Worm (Caenorhabditis elegans): ENCODE measurements around the gene flp-14.

flp-14 gene

DNA sequence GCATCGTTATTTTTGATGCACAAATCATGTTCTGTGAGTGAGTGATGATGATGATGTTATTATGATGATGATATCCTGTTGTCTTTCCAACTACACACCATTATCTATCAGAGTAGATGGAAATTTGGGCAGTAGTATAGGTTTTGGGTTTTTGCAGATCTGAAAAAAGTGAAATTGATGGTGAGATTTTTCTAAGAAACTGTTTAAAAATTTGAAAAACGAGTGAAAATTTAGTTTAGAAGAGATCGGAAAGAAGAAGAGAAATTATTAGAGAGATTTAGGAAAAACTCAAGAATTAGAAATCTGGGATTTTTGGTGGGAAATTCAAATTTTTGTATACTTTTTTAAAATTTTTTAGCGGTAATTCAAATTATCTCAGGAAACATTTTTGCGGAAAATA, 18.7 kb upstream of the flp-14 start, which contains the start of the genes Y37D8A.29 and unc-71:
TSS of gene Y37D8A.29 (minus strand) at position 101 of the 400 bp plus-strand sequence.
TSS of gene unc-71 (minus strand) at position 159 of the 400 bp plus-strand sequence.
- TF ChIP-seq lin-39 (tag; optimal IDR thresholded peaks at IDR 0.05), result no peak
- TF ChIP-seq ceh-28 (tag; optimal IDR thresholded peaks at IDR 0.05), result no peak
- TF ChIP-seq hmg-11 (tag; optimal IDR thresholded peaks at IDR 0.05), result no peak
- TF ChIP-seq unc-39 (tag; optimal IDR thresholded peaks at IDR 0.05), result no peak
- no peak for TF ChIP-seq nfya-1 (tag; optimal IDR thresholded peaks at IDR 0.05; ENCODE audit: insufficient read depth)
- TF ChIP-seq ZK546.5 (tag; optimal IDR thresholded peaks at IDR 0.05), result no peak
- no peak for TF ChIP-seq nhr-77 (tag; optimal IDR thresholded peaks at IDR 0.05)
- TF ChIP-seq ztf-4 (tag; optimal IDR thresholded peaks at IDR 0.05), result no peak
- no peak for TF ChIP-seq fkh-10 (GFP tag; optimal IDR thresholded peaks at IDR 0.05)
- TF ChIP-seq elt-3 (tag; optimal IDR thresholded peaks at IDR 0.05), result no peak
- TF ChIP-seq snpc-4 (tag; optimal IDR thresholded peaks at IDR 0.05), result no peak
- TF ChIP-seq zag-1 (tag; optimal IDR thresholded peaks at IDR 0.05), result no peak
- no peak for TF ChIP-seq nhr-25 (tag; optimal IDR thresholded peaks at IDR 0.05)
- TF ChIP-seq fos-1 (tag; optimal IDR thresholded peaks at IDR 0.05), result no peak
- TF ChIP-seq ceh-16 (tag; optimal IDR thresholded peaks at IDR 0.05), result no peak
- TF ChIP-seq nhr-67 (tag; optimal IDR thresholded peaks at IDR 0.05), result no peak
- TF ChIP-seq ceh-9 (tag; optimal IDR thresholded peaks at IDR 0.05), result no peak
- no peak for TF ChIP-seq ceh-82 (tag; optimal IDR thresholded peaks at IDR 0.05)
- TF ChIP-seq pqm-1 (tag; optimal IDR thresholded peaks at IDR 0.05), result no peak
- TF ChIP-seq mdl-1 (tag; optimal IDR thresholded peaks at IDR 0.05), result no peak

DNA sequence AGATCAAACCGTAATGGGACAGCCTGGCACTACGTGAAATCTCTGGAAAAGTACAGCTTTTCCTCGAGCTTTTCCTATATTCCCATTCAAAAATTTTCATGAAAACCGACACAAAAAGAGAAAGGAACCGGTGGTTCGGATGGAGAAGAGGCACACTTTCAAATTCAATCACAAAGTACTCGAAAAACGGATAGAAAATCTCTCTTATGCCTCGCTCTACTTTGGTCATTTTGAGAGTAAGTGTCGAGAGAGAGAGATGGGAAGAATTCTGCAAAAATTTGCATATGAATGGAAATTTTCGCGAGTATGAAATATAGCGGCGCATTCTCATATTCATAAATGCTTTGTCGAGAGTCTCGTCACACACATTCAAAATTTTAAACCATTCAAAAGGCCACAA, 17.5 kb upstream of the flp-14 start:
- TF ChIP-seq fkh-10 (GFP tag; optimal IDR thresholded peaks at IDR 0.05), result peak; percentile 35
- no peak for TF ChIP-seq nhr-11 (tag; optimal IDR thresholded peaks at IDR 0.05)

DNA sequence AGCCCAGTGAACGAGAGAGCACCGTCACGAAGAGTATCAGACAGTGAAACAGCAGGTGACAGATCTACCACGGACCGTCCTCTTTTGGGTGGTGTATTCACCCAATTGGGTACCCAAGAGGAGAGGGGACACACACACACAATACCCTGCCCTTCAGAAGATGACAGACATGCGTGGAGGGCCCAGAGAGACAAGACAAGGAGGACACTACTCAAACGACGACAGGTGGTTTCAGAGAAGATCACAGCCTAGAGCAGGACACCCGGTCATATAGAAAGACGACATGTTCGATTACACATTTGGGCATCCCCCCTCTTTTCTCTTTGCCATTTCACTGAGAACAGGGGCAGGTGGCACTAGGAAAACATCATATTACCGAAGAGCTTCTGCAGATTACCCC, 16.1 kb upstream of the flp-14 start:
- no peak for TF ChIP-seq ceh-16 (tag; optimal IDR thresholded peaks at IDR 0.05)
- no peak for TF ChIP-seq nhr-237 (tag; optimal IDR thresholded peaks at IDR 0.05)
- TF ChIP-seq ceh-82 (tag; optimal IDR thresholded peaks at IDR 0.05), result no peak
- no peak for TF ChIP-seq nhr-76 (tag; optimal IDR thresholded peaks at IDR 0.05)
- TF ChIP-seq mdl-1 (tag; optimal IDR thresholded peaks at IDR 0.05), result no peak
- TF ChIP-seq sea-2 (GFP tag; optimal IDR thresholded peaks at IDR 0.05), result no peak
- no peak for TF ChIP-seq fos-1 (tag; optimal IDR thresholded peaks at IDR 0.05)

DNA sequence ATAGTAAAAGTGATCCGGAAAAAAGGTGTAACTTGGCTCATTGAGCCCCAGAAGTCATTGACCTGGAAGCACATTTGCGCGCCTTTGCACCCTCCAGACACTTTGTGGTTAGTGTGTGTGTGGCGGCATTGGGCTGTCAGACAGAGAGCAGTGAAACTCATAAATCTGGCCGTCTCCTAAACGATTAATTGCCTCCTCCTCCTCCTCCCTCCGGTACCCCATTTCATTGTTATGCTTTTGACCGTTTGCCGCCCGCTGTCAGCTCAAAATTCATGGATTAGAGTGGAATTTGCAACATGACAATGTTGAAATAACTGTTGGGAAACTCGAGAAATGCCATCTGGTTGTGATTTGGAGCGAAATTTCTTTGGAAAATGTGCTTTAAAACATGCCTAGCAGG, 6.3 kb upstream of the flp-14 start:
- no peak for TF ChIP-seq nhr-12 (tag; optimal IDR thresholded peaks at IDR 0.05)
- peak; percentile 27 for TF ChIP-seq lin-39 (tag; optimal IDR thresholded peaks at IDR 0.05)
- no peak for TF ChIP-seq unc-62 (GFP tag; optimal IDR thresholded peaks at IDR 0.05)
- TF ChIP-seq elt-2 (tag; optimal IDR thresholded peaks at IDR 0.05), result no peak
- TF ChIP-seq ceh-9 (tag; optimal IDR thresholded peaks at IDR 0.05), result no peak

DNA sequence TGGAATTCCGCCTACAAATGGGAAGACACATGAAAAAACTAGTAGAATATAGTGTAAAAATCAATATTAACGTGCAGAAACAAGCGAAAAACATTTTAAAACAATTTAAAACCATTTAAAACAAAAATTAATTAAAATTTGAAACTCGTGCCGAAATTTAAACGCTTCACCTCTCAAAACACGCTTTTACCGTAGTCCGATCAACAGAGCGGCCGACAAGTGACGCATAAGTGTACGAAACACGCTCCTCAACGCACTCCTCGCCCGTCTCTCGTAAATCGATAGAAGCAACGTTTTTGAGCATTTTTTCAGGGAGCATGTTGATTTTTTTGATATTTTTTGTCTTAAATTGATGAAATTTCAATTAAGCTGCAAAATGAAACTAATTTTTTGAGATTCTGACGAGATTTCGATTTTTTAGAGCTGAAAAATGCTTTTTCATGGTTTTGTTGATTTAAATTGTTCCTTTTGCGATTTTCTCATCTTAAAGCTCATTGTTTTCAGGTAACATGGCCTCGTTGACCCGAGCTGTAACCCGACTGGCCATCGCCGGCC, 5.2 kb upstream of the flp-14 start, which contains the start of gene cox-5A:
TSS of gene cox-5A (plus strand) at position 505 of the 555 bp plus-strand sequence.
- TF ChIP-seq nhr-43 (tag; optimal IDR thresholded peaks at IDR 0.05; ENCODE audit: poor library complexity, severe bottlenecking), result peak; percentile 98
- TF ChIP-seq elt-2 (tag; optimal IDR thresholded peaks at IDR 0.05), result peak; percentile 94
- TF ChIP-seq ZK546.5 (tag; optimal IDR thresholded peaks at IDR 0.05), result peak; percentile 67
- TF ChIP-seq ama-1 (optimal IDR thresholded peaks at IDR 0.05), result peak; percentile 73
- peak; percentile 85 for TF ChIP-seq zag-1 (tag; optimal IDR thresholded peaks at IDR 0.05)
- TF ChIP-seq ceh-9 (tag; optimal IDR thresholded peaks at IDR 0.05), result no peak
- peak; percentile 97 for TF ChIP-seq ceh-82 (tag; optimal IDR thresholded peaks at IDR 0.05)
- peak; percentile 97 for TF ChIP-seq tbx-2 (tag; optimal IDR thresholded peaks at IDR 0.05)
- peak; percentile 95 for TF ChIP-seq ztf-4 (tag; optimal IDR thresholded peaks at IDR 0.05)
- TF ChIP-seq ceh-16 (tag; optimal IDR thresholded peaks at IDR 0.05), result peak; percentile 64
- peak; percentile 99 for TF ChIP-seq hmg-11 (tag; optimal IDR thresholded peaks at IDR 0.05)
- TF ChIP-seq ceh-28 (tag; optimal IDR thresholded peaks at IDR 0.05), result peak; percentile 99
- TF ChIP-seq jun-1 (tag; optimal IDR thresholded peaks at IDR 0.05), result peak; percentile 98
- TF ChIP-seq pqm-1 (tag; optimal IDR thresholded peaks at IDR 0.05), result peak; percentile 95
- peak; percentile 100 for TF ChIP-seq nhr-23 (tag; optimal IDR thresholded peaks at IDR 0.05)
- TF ChIP-seq lin-39 (tag; optimal IDR thresholded peaks at IDR 0.05), result peak; percentile 99
- TF ChIP-seq elt-1 (tag; optimal IDR thresholded peaks at IDR 0.05), result peak; percentile 87
- TF ChIP-seq nhr-77 (tag; optimal IDR thresholded peaks at IDR 0.05), result peak; percentile 92
- TF ChIP-seq daf-12 (tag; optimal IDR thresholded peaks at IDR 0.05), result peak; percentile 78
- peak; percentile 94 for TF ChIP-seq nhr-11 (tag; optimal IDR thresholded peaks at IDR 0.05)
- TF ChIP-seq skn-1 (tag; optimal IDR thresholded peaks at IDR 0.05), result peak; percentile 97
- peak; percentile 26 for TF ChIP-seq nhr-237 (tag; optimal IDR thresholded peaks at IDR 0.05)
- peak; percentile 100 for TF ChIP-seq nfya-1 (tag; optimal IDR thresholded peaks at IDR 0.05; ENCODE audit: insufficient read depth)
- peak; percentile 37 for TF ChIP-seq fkh-2 (tag; optimal IDR thresholded peaks at IDR 0.05)
- TF ChIP-seq lsy-12 (tag; optimal IDR thresholded peaks at IDR 0.05), result peak; percentile 99
- TF ChIP-seq sea-2 (GFP tag; optimal IDR thresholded peaks at IDR 0.05), result peak; percentile 85
- TF ChIP-seq egl-5 (tag; optimal IDR thresholded peaks at IDR 0.05), result peak; percentile 96
- TF ChIP-seq mml-1 (tag; optimal IDR thresholded peaks at IDR 0.05), result no peak
- TF ChIP-seq R02D3.7 (tag; optimal IDR thresholded peaks at IDR 0.05), result peak; percentile 94
- TF ChIP-seq egl-27 (tag; optimal IDR thresholded peaks at IDR 0.05), result peak; percentile 93
- peak; percentile 96 for TF ChIP-seq aly-2 (tag; optimal IDR thresholded peaks at IDR 0.05)
- TF ChIP-seq unc-62 (GFP tag; optimal IDR thresholded peaks at IDR 0.05), result peak; percentile 95
